Worm (Caenorhabditis elegans): Measurements from ENCODE around the gene aldo-1.

ce11 chrIII:13580076-13580475 lies 15.3 kb upstream of the aldo-1 start:
- TF ChIP-seq ceh-39 (tag; optimal IDR thresholded peaks at IDR 0.05), result no peak
- no peak for TF ChIP-seq drap-1 (GFP tag; optimal IDR thresholded peaks at IDR 0.05)
- TF ChIP-seq nhr-12 (tag; optimal IDR thresholded peaks at IDR 0.05), result no peak
- TF ChIP-seq unc-39 (tag; optimal IDR thresholded peaks at IDR 0.05), result no peak
- TF ChIP-seq snpc-4 (tag; optimal IDR thresholded peaks at IDR 0.05), result no peak

Data from whole organism, mixed stage, embryonic.